Fruit fly (Drosophila melanogaster) whole organism, adult: ENCODE measurements around the gene CG9302.

Experiments used
- kay ChIP-seq: fragments of 200-800 bp; sonication (Bioruptor generic); peaks from one replicate; lab custom pipeline; 2016; ENCODE audit warnings: missing biosample characterization, missing genetic modification characterization, borderline replicate concordance
- toe ChIP-seq: fragments of 200-800 bp; sonication (Bioruptor generic); optimal IDR thresholded peaks from 2 replicates; lab custom pipeline; 2016; ENCODE audit warnings: missing biosample characterization, missing genetic modification characterization

DNA sequence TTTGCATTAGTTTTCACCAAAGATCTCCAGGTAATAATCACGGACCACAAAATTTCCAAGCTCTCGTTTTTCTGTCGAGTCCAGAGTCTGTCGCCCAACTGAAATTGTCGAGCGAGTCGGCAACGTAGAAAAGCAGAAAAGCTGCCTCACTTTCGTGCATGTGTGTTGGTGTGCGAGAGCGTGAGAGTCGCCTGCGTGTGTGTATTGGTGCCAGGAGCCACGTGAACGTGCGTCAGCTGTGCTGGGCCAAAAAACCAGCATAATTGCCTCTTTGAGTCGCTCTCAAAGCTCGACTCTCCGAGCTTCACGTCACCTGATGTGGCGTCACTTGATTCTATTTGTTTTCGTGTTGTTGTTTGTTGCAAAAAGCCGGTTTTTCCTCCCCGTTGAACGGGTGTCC lies 47.3 kb downstream of the CG9302 start, which contains the start of gene hbt:
- TF ChIP-seq kay (GFP tag; lab: Kevin White, UChicago) (no peak), toe (GFP tag; lab: Kevin White, UChicago) (no peak)
